Fruit fly (Drosophila melanogaster) whole organism, wandering third instar larva: ENCODE data around the gene CG7332.

ENCODE experiments used
- CG32264 ChIP-seq: fragments of 200-800 bp; sonication (Bioruptor generic); optimal IDR thresholded peaks from 2 replicates; lab custom pipeline; 2016; ENCODE audit warnings: missing biosample characterization, missing genetic modification characterization
- CG9705 ChIP-seq: fragments of 200-800 bp; sonication (Bioruptor generic); optimal IDR thresholded peaks from 2 replicates; lab custom pipeline; 2018; ENCODE audit warnings: missing biosample characterization, mild to moderate bottlenecking, missing genetic modification characterization
- Dif ChIP-seq: fragments of 200-275, 200-300 bp; sonication (Bioruptor generic); optimal IDR thresholded peaks from 2 replicates; lab custom pipeline; 2018; ENCODE audit warnings: missing biosample characterization, missing genetic modification characterization; ENCODE audit not compliant: partially characterized antibody
- Myc ChIP-seq: fragments of >200 bp; optimal IDR thresholded peaks from 2 replicates; lab custom pipeline; 2017
- Rel ChIP-seq, 2 experiments: fragments of 200-800 bp; sonication (Bioruptor generic) in 1 of 2; optimal IDR thresholded peaks; 2 replicates in 1 of 2; 3 replicates in 1 of 2; lab custom pipeline; 2016 to 2019; ENCODE audit warnings: mild to moderate bottlenecking in 2 of 2, missing biosample characterization in 2 of 2, missing genetic modification characterization in 2 of 2, moderate library complexity in 1 of 2
- fru ChIP-seq: fragments of 200-800 bp; sonication (Bioruptor generic); optimal IDR thresholded peaks from 3 replicates; lab custom pipeline; 2016; ENCODE audit warnings: missing biosample characterization, mild to moderate bottlenecking, missing genetic modification characterization
- h ChIP-seq: fragments of 200-800 bp; sonication (Bioruptor generic); optimal IDR thresholded peaks from 3 replicates; lab custom pipeline; 2016; ENCODE audit warnings: missing biosample characterization, mild to moderate bottlenecking, missing genetic modification characterization
- jim ChIP-seq: fragments of 175-275, 200-325 bp; sonication (Bioruptor generic); optimal IDR thresholded peaks from 2 replicates; lab custom pipeline; 2016; ENCODE audit warnings: missing biosample characterization, mild to moderate bottlenecking, missing genetic modification characterization
- lola ChIP-seq: fragments of >200 bp; optimal IDR thresholded peaks from 2 replicates; lab custom pipeline; 2017; ENCODE audit warnings: missing biosample characterization, missing genetic modification characterization
- pan ChIP-seq: fragments of >200 bp; optimal IDR thresholded peaks from 2 replicates; lab custom pipeline; 2017
- psq ChIP-seq: fragments of 200-800 bp; sonication (Bioruptor generic); optimal IDR thresholded peaks from 3 replicates; lab custom pipeline; 2017; ENCODE audit warnings: missing biosample characterization, mild to moderate bottlenecking, missing genetic modification characterization, moderate library complexity
- tai ChIP-seq: sonication (Bioruptor generic); optimal IDR thresholded peaks from 2 replicates; lab custom pipeline; 2016; ENCODE audit warnings: missing biosample characterization, missing genetic modification characterization
- usp ChIP-seq: fragments of >200 bp; optimal IDR thresholded peaks from 2 replicates; lab custom pipeline; 2017; ENCODE audit warnings: missing biosample characterization, missing genetic modification characterization
- woc ChIP-seq: sonication (Bioruptor generic); optimal IDR thresholded peaks from 2 replicates; lab custom pipeline; 2016; ENCODE audit warnings: missing biosample characterization, mild to moderate bottlenecking, missing genetic modification characterization

dm6 chrX:18905152-18905551 lies 20.8 kb downstream of the CG7332 start:
- TF ChIP-seq lola (GFP tag; lab: Kevin White, UChicago) (no peak), tai (no peak), woc (GFP tag; lab: Kevin White, UChicago) (no peak), Myc (lab: Kevin White, UChicago) (no peak), h (GFP tag; lab: Kevin White, UChicago) (no peak), CG32264 (no peak), usp (GFP tag; lab: Kevin White, UChicago) (no peak), psq (GFP tag; lab: Kevin White, UChicago) (no peak), fru (GFP tag; lab: Kevin White, UChicago) (no peak), Dif (no peak), Rel (GFP tag; optimal IDR thresholded peaks at IDR 0.05; lab: Kevin White, UChicago) (no peak), Rel (tag; optimal IDR thresholded peaks at IDR 0.05; lab: Kevin White, UChicago) (no peak), pan (lab: Kevin White, UChicago) (no peak), CG9705 (GFP tag; lab: Kevin White, UChicago) (no peak), jim (GFP tag; lab: Kevin White, UChicago) (no peak)
